Worm (Caenorhabditis elegans) whole organism, mixed stage, embryonic: ENCODE measurements around the gene Y22D7AR.6.

Experiments used
- bed-3 ChIP-seq: fragments of 200-800 bp; sonication (Bioruptor generic); optimal IDR thresholded peaks from 3 replicates; lab custom pipeline; 2018; ENCODE audit warnings: mild to moderate bottlenecking, missing genetic modification characterization, moderate library complexity, missing compliant biosample characterization
- elt-1 ChIP-seq: sonication (generic microtip); optimal IDR thresholded peaks from 2 replicates; lab custom pipeline; 2017; ENCODE audit warnings: missing genetic modification characterization, mild to moderate bottlenecking, missing compliant biosample characterization, antibody characterized with exemption, moderate library complexity, borderline replicate concordance; ENCODE audit not compliant: insufficient read depth
- elt-3 ChIP-seq: fragments of 150-350 bp; optimal IDR thresholded peaks from 2 replicates; lab custom pipeline; 2014; ENCODE audit warnings: missing biosample characterization, missing genetic modification characterization
- lin-13 ChIP-seq: fragments of 150-350 bp; optimal IDR thresholded peaks from 2 replicates; lab custom pipeline; 2014; ENCODE audit warnings: missing biosample characterization, missing genetic modification characterization
- nhr-237 ChIP-seq: fragments of 150-350 bp; optimal IDR thresholded peaks from 2 replicates; lab custom pipeline; 2014; ENCODE audit warnings: missing biosample characterization, missing genetic modification characterization
- pha-4 ChIP-seq: fragments of 150-350 bp; optimal IDR thresholded peaks from 2 replicates; lab custom pipeline; 2018; ENCODE audit warnings: missing biosample characterization, missing genetic modification reagents, missing genetic modification characterization
- unc-39 ChIP-seq: fragments of 150-350 bp; optimal IDR thresholded peaks from 2 replicates; lab custom pipeline; 2014; ENCODE audit warnings: missing biosample characterization, missing genetic modification characterization
- ztf-11 ChIP-seq: fragments of 150-350 bp; optimal IDR thresholded peaks from 2 replicates; lab custom pipeline; 2014; ENCODE audit warnings: missing biosample characterization, missing genetic modification characterization

- TF ChIP-seq ztf-11 = no peak
- no peak for TF ChIP-seq elt-3 (tag; lab: Kevin White, UChicago)
- no peak for TF ChIP-seq bed-3 (GFP tag; lab: Kevin White, UChicago)
- no peak for TF ChIP-seq nhr-237 (tag; lab: Kevin White, UChicago)
- TF ChIP-seq unc-39 (tag; lab: Kevin White, UChicago) = no peak
- no peak for TF ChIP-seq elt-1 (tag; lab: Kevin White, UChicago)
- TF ChIP-seq lin-13 (tag; lab: Kevin White, UChicago) = no peak
- TF ChIP-seq pha-4 (tag; lab: Kevin White, UChicago) = no peak
Observed at ce11 chrIII:1673320-1673719, 3.2 kb downstream of the Y22D7AR.6 start.
